Fruit fly (Drosophila melanogaster): ENCODE results near the gene Nrd1.

The Nrd1 gene

DNA sequence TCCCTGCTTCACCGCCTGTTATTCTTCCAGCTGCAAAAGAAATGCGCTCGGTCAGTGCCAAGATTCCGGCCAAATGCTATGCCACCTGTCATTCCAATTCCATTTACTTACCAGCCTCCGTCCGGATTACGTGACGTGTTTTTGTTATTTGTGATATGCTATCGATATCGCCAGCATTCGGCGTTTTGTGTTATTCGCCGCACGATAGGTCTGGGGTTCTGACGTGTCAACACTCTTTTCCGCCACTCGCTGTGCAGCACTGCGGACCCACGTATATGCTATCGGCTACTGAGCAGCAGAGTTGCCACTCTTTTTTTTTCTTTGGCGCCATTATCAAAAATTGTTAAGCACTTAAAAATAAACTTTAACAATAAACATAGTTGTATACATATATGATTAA is 16.4 kb downstream of the Nrd1 start, which contains the start of gene p24-1:
Gene p24-1, minus strand, starts transcription at position 221 of the 400 bp plus-strand sequence.
- TF ChIP-seq EcR (GFP tag; optimal IDR thresholded peaks at IDR 0.05) = no peak
- no peak for TF ChIP-seq usp (GFP tag; optimal IDR thresholded peaks at IDR 0.05)
- TF ChIP-seq CG8478 (optimal IDR thresholded peaks at IDR 0.05) = no peak
- no peak for TF ChIP-seq psq (optimal IDR thresholded peaks at IDR 0.05)
- TF ChIP-seq pan (optimal IDR thresholded peaks at IDR 0.05) = no peak
- no peak for TF ChIP-seq Dll (optimal IDR thresholded peaks at IDR 0.05)

DNA sequence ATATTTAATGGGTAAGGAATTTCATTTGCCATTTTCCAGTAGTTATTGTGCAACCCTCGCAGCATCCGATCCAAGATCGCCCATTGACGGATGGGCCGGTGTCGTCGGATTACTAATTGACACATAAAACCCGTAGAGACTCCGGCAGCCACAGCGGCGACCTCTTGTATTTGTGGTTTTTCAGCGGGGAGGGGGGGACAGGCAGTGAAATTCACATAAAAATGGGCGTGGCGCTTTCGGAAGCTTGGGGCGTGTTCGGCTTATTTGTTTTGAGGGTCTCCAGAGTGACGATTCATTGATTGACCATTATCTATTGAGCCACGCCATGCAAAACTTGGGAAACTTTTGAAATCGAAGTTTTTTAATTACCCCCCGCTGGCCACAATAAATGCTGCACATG is 19.4 kb downstream of the Nrd1 start:
- TF ChIP-seq psq (optimal IDR thresholded peaks at IDR 0.05) (no peak), EcR (GFP tag; optimal IDR thresholded peaks at IDR 0.05) (no peak), pan (optimal IDR thresholded peaks at IDR 0.05) (no peak), usp (GFP tag; optimal IDR thresholded peaks at IDR 0.05) (no peak), Dll (optimal IDR thresholded peaks at IDR 0.05) (no peak), CG8478 (optimal IDR thresholded peaks at IDR 0.05) (no peak)

DNA sequence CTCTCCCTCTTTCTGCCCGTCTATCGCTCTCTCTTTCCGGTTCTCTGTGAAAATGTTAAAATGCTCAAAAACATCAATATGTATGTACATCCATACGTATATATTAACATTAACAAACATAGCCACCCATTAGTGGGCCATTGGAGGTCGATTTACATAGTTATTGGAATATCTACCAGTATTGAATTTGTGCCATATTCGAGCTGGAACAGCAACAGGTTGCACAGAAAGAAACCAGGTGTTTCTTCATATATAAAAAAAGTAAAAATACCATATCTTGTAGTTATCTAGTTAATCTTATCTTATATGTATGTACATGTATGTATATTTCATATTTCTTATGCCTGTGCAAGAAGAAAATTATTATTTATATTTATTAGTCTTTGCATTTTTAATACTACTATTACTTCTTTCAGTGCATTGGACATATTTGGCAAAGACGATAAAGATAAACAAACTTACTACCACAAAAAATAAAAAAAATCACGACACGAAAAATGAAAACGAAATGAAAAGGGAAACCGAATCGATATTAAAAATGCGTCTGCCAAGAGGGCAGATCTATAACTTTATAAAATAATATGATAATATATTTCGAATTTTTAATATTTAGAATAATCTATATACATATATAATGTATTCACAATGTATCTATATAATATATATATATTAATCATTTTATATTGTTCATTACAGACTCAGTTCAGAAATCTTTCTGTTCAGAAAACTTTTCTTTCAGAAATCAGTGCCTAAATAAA is 20.0 kb downstream of the Nrd1 start:
- TF ChIP-seq usp (GFP tag; optimal IDR thresholded peaks at IDR 0.05) (no peak), EcR (GFP tag; optimal IDR thresholded peaks at IDR 0.05) (no peak), Dll (optimal IDR thresholded peaks at IDR 0.05) (no peak), psq (optimal IDR thresholded peaks at IDR 0.05) (no peak), CG8478 (optimal IDR thresholded peaks at IDR 0.05) (no peak), pan (optimal IDR thresholded peaks at IDR 0.05) (no peak)

DNA sequence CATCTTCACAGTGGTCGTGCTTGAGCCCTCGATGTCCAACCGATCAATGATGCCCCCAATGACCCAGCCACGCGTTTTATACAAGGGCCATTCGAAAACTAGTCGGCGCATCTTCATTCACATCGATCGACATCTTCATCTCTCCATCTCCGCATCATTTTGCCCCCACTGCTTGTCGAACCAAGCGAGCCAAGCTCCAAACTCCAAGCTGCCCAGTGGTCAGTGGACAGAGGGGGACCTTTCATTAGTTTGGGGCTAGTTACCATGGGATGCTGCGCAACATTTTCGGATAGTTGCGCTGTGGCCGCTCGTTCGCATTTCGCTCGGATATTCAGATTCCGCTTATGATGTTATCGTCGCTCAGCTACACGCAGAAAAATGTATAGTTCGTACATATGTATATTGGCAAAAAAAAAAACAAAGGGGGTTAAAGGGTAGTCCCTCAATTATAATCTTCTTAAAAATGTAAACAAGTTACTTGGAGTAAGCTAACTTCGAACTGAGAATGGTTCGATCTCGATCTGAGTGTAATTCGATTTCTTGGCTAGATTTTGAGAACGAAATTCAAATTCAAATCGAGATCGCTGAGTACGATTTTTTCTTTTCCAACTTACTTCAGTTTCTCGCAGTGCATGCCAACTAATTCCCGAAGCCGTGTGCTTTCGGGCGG is 22.5 kb downstream of the Nrd1 start, which contains the start of gene CG15740:
Gene CG15740, minus strand, starts transcription at position 51 of the 670 bp plus-strand sequence.
- TF ChIP-seq EcR (GFP tag; optimal IDR thresholded peaks at IDR 0.05) = no peak
- no peak for TF ChIP-seq pan (optimal IDR thresholded peaks at IDR 0.05)
- TF ChIP-seq usp (GFP tag; optimal IDR thresholded peaks at IDR 0.05) = no peak
- TF ChIP-seq CG8478 (optimal IDR thresholded peaks at IDR 0.05) = no peak
- no peak for TF ChIP-seq psq (optimal IDR thresholded peaks at IDR 0.05)
- TF ChIP-seq Dll (optimal IDR thresholded peaks at IDR 0.05) = no peak

DNA sequence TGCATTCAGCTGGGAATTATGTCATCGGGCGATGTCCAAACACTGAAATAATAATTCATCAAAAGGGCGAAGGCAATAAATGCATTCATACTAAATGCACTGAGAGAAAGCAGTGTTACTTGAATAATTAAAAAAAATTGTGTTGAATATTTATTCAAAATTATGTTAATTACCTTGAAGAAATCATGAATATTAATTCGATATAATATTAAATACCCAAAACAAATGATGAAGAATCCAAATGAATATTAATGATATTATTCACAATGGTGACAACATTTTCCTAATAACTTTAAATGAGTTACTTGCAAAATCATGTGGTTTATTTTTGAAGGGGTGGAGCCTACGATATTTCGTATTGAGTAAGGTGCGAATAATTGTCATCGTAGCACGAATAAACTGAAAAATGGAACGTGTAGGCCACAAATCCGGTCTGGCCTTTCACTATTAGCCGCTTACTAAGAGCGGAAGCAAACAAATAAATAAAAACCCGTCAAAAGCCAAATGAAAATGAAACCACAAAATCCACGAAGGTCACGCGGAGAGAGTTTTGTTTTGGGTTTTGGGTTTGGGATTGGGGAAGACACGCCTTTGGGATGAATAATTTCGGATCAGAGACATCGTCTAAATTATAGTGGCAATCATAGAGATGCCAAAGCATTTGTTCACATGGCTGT is 26.9 kb downstream of the Nrd1 start:
- TF ChIP-seq psq (optimal IDR thresholded peaks at IDR 0.05) (no peak), Dll (optimal IDR thresholded peaks at IDR 0.05) (no peak), pan (optimal IDR thresholded peaks at IDR 0.05) (no peak), usp (GFP tag; optimal IDR thresholded peaks at IDR 0.05) (no peak), EcR (GFP tag; optimal IDR thresholded peaks at IDR 0.05) (no peak), CG8478 (optimal IDR thresholded peaks at IDR 0.05) (no peak)

DNA sequence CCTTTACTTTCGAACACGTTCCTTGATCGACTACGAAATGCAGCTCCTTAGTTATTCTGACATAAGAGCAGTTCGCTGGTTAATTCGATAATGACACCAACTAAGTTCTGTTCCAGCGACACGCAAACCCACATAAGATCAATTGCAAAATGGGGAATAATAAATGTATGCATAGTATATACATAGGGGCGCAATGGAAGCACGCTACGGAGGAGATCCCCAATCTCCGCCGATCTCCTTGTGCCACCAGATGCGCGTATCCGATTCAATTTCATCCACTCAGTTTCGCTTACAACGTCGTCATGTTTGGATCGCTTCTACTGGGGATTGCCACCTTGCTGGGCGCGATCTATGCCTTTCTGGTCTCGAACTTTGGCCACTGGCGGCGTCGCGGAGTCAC is 29.4 kb downstream of the Nrd1 start, which contains the start of gene Cyp28c1:
Gene Cyp28c1, plus strand, starts transcription at position 301 of the 400 bp plus-strand sequence.
- TF ChIP-seq psq (optimal IDR thresholded peaks at IDR 0.05) = no peak
- TF ChIP-seq CG8478 (optimal IDR thresholded peaks at IDR 0.05) = no peak
- TF ChIP-seq pan (optimal IDR thresholded peaks at IDR 0.05) = no peak
- no peak for TF ChIP-seq usp (GFP tag; optimal IDR thresholded peaks at IDR 0.05)
- TF ChIP-seq EcR (GFP tag; optimal IDR thresholded peaks at IDR 0.05) = no peak

DNA sequence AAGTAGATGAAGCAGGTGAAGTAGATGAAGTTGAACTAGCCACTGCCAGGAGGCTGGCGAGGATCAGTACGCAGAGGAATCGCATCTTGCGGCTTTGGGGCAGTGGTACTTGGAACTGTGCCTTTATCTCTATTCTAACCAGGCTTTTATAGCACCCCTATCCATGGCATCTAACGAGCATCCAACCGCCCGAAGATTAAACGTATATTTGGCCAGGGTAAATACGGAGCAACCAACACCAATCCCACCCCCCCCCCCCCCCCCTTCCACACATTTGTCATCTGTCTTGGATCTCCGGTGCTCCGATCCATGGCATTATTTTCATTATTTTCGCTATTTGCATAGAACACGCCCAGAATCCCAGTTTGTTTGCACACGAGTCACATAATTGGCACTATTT is 30.8 kb downstream of the Nrd1 start, which contains the start of gene CG15741:
Gene CG15741, minus strand, starts transcription at position 101 of the 400 bp plus-strand sequence.
- no peak for TF ChIP-seq usp (GFP tag; optimal IDR thresholded peaks at IDR 0.05)
- TF ChIP-seq EcR (GFP tag; optimal IDR thresholded peaks at IDR 0.05) = no peak
- TF ChIP-seq pan (optimal IDR thresholded peaks at IDR 0.05) = no peak
- no peak for TF ChIP-seq Dll (optimal IDR thresholded peaks at IDR 0.05)
- no peak for TF ChIP-seq CG8478 (optimal IDR thresholded peaks at IDR 0.05)
- no peak for TF ChIP-seq psq (optimal IDR thresholded peaks at IDR 0.05)

DNA sequence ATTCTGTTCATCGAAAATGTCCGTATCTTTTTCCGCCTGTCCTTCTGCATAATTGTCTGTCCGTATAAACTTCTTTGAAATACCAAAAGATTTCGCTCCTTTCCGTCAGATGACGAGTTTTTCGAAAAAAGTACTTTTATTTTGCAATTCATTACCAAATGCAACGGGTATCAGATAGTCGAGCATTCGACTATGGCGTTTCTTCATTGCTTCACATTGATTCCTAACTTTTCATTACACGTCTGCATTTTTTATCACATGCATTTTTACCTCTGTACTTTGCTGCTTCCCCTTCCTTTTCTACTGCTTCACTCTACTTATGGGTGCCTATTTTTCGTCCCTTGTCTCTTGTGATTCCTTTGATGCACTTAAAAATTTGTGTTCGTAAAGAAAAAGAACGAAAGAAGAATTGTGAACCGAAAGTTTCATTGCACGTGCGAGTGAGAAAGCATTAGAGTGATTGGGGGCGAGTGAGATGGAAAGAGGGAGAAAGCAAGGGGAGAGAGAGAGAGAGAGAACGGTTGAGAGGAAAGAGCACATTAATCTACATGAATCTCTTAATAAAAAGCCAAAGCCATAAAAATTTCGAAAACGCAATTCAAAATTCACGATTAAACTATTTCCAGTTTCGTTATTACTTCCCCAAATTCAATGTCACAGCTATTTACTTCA is 40.2 kb downstream of the Nrd1 start:
- TF ChIP-seq EcR (GFP tag; optimal IDR thresholded peaks at IDR 0.05) (no peak), psq (optimal IDR thresholded peaks at IDR 0.05) (no peak), pan (optimal IDR thresholded peaks at IDR 0.05) (no peak), usp (GFP tag; optimal IDR thresholded peaks at IDR 0.05) (no peak), CG8478 (optimal IDR thresholded peaks at IDR 0.05) (no peak)

DNA sequence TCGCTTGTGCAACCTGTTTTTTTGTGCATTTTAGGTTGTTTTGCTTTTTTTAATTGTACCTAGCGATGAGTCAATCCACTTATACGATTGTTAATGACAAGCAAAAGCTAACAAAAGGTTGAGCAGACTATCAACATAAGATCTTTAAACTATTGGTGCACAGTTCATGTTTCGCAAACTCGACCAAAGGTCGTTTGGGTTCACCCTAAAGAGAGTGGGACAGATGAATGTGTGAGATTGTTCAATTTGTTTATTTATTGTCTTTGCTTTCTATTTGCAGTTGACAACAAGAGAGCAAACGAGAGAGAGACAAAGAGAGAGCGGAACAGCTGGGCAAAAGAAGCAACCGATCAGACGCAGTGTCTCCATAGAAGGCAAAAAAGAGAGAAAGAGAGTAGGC is 45.7 kb downstream of the Nrd1 start:
- TF ChIP-seq usp (GFP tag; optimal IDR thresholded peaks at IDR 0.05) (no peak), Dll (optimal IDR thresholded peaks at IDR 0.05) (no peak), psq (optimal IDR thresholded peaks at IDR 0.05) (no peak), CG8478 (optimal IDR thresholded peaks at IDR 0.05) (no peak), pan (optimal IDR thresholded peaks at IDR 0.05) (no peak)

DNA sequence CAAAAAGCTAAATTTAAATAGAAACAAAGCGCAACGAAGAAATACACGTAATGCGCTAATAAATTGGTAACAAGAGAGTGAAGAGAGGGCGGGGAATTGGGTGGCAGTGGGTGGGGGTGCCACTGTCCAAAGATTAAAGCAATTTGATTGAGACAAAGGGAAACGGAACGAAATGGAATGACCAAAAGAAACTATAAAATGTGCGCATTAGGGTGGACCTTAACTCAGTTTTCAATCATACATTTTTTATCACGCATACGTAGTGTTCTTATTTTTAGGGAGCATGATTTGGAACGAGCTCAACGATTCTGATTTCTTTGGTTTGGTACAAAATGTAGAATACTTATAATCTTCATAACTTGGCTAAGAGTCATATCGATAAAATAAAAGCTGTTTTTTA is 46.7 kb downstream of the Nrd1 start:
- TF ChIP-seq psq (optimal IDR thresholded peaks at IDR 0.05) = no peak
- no peak for TF ChIP-seq usp (GFP tag; optimal IDR thresholded peaks at IDR 0.05)
- TF ChIP-seq pan (optimal IDR thresholded peaks at IDR 0.05) = no peak
- no peak for TF ChIP-seq EcR (GFP tag; optimal IDR thresholded peaks at IDR 0.05)
- no peak for TF ChIP-seq Dll (optimal IDR thresholded peaks at IDR 0.05)
- no peak for TF ChIP-seq CG8478 (optimal IDR thresholded peaks at IDR 0.05)

All from whole organism.